Worm (Caenorhabditis elegans) whole organism, midembryonic: Measurements from ENCODE around the gene K08E5.1.

Experiments used
- cog-1 ChIP-seq: sonication (generic microtip); optimal IDR thresholded peaks from 2 replicates; lab custom pipeline; 2016; ENCODE audit warnings: missing genetic modification characterization, missing compliant biosample characterization
- klf-2 ChIP-seq: fragments of 200-800 bp; sonication (Bioruptor generic); conservative IDR thresholded peaks from 2 replicates; pipeline ENCODE4 v1.3.6; 2022; ENCODE audit warnings: missing genetic modification reagents, missing genetic modification characterization, missing compliant biosample characterization
- med-1 ChIP-seq: sonication (generic microtip); optimal IDR thresholded peaks from 2 replicates; lab custom pipeline; 2017; ENCODE audit warnings: missing genetic modification characterization, mild to moderate bottlenecking, missing compliant biosample characterization, antibody characterized with exemption, missing genetic modification reagents; ENCODE audit not compliant: insufficient read depth
- ref-1 ChIP-seq: fragments of 200-800 bp; sonication (Bioruptor generic); conservative IDR thresholded peaks from 2 replicates; pipeline ENCODE4 v1.3.6; 2022; ENCODE audit warnings: missing genetic modification reagents, missing genetic modification characterization, missing compliant biosample characterization
- tab-1 ChIP-seq: fragments of 200-800 bp; sonication (Bioruptor generic); IDR thresholded peaks from 2 replicates; pipeline ENCODE4 v1.3.6; 2022; ENCODE audit warnings: missing genetic modification characterization, missing compliant biosample characterization
- ztf-23 ChIP-seq: fragments of 200-800 bp; sonication (Bioruptor generic); IDR thresholded peaks from 2 replicates; pipeline ENCODE4 v1.3.6; 2022; ENCODE audit warnings: missing genetic modification reagents, missing genetic modification characterization, missing compliant biosample characterization
- ztf-29 ChIP-seq: fragments of 200-800 bp; sonication (Bioruptor generic); IDR thresholded peaks from 2 replicates; pipeline ENCODE4 v1.3.6; 2022; ENCODE audit warnings: missing genetic modification reagents, missing genetic modification characterization, missing compliant biosample characterization

DNA sequence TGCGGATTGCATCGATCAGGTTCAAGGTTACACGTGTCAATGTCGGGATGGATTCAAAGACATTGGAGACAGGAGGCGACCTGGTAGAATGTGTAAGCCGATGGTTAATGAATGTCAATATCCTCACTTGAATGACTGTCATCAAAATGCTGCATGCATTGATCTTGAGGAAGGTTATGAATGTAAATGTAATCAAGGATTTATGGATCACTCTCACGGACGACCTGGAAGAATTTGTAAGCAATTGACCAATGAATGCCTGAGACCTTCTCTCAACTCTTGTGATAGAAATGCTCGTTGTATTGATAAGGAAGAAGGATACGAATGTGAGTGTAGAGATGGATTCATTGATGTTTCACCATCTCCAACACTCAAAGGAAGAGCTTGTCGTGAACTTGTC is 31.4 kb upstream of the K08E5.1 start:
- TF ChIP-seq med-1 (GFP tag; lab: Kevin White, UChicago) (no peak), tab-1 (GFP tag; lab: Robert Waterston, UW) (no peak), ztf-29 (GFP tag; lab: Robert Waterston, UW) (no peak), klf-2 (no peak), ref-1 (no peak), cog-1 (tag; lab: Kevin White, UChicago) (no peak), ztf-23 (GFP tag; lab: Robert Waterston, UW) (no peak)
